Worm (Caenorhabditis elegans) whole organism, young adult: ENCODE results near the gene ZK1320.7.

Experiments
- madf-10 ChIP-seq: sonication (generic microtip); optimal IDR thresholded peaks from 2 replicates; lab custom pipeline; 2016; ENCODE audit warnings: mild to moderate bottlenecking, missing genetic modification characterization, missing compliant biosample characterization
- snpc-4 ChIP-seq, 5 experiments: fragments of 150-350 bp in 1 of 5; sonication (generic microtip) in 4 of 5; optimal IDR thresholded peaks; 2 replicates each; lab custom pipeline; 2014 to 2018; ENCODE audit warnings: missing genetic modification characterization in 5 of 5, missing biosample characterization in 3 of 5, antibody characterized with exemption in 2 of 5, mild to moderate bottlenecking in 2 of 5, missing compliant biosample characterization in 2 of 5, missing genotype in 2 of 5, moderate library complexity in 2 of 5, missing genetic modification reagents in 1 of 5

DNA sequence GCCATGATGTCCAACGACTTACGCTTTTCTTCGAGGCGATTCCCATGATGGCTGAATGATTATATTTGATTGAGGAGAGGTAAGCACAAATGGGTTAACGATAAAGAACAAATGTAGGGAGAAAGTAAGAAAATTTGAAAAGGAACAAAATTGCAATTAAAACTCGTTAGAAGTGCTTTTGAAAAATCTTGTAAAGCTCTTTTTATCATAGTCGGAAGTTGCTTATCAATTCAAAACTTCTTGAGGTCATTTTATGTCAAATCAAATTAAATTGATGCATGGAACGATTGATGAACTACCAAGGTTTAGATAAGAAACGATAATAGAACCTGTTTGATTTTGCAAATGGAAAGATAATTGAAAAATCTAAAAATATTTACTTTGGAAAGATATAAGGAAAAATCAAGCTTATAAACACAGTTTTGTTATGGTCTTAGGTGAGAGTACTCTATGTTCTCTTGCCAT lies 37.5 kb downstream of the ZK1320.7 start, which contains the start of gene glt-5:
- no peak for TF ChIP-seq madf-10
- TF ChIP-seq snpc-4 (GFP tag; optimal IDR thresholded peaks at IDR 0.05; lab: Kevin White, UChicago): no peak
- no peak for TF ChIP-seq snpc-4 (tag; optimal IDR thresholded peaks at IDR 0.05; lab: Kevin White, UChicago)
